Fruit fly (Drosophila melanogaster) whole organism, adult: Measurements from ENCODE around the gene CG10996.
A peak's percentile ranks its signal among the peaks of the same experiment; 100 is the strongest.

Experiments
- CG11617 ChIP-seq: fragments of 200-800 bp; sonication (Bioruptor generic); optimal IDR thresholded peaks from 2 replicates; lab custom pipeline; 2017; ENCODE audit warnings: mild to moderate bottlenecking, missing biosample characterization, missing genetic modification reagents, missing genetic modification characterization
- CG12768 ChIP-seq: fragments of 200-800 bp; sonication (Bioruptor generic); optimal IDR thresholded peaks from 2 replicates; lab custom pipeline; 2017; ENCODE audit warnings: missing biosample characterization, missing genetic modification characterization, mild to moderate bottlenecking, moderate library complexity, missing genetic modification reagents
- CG14711 ChIP-seq: fragments of 200-800 bp; sonication (Bioruptor generic); optimal IDR thresholded peaks from 2 replicates; lab custom pipeline; 2018; ENCODE audit warnings: missing biosample characterization, mild to moderate bottlenecking, missing genetic modification characterization, moderate library complexity
- CG1620 ChIP-seq: fragments of 200-800 bp; sonication (Bioruptor generic); optimal IDR thresholded peaks from 2 replicates; lab custom pipeline; 2016; ENCODE audit warnings: missing biosample characterization, missing genetic modification characterization
- CG33017 ChIP-seq: fragments of 200-800 bp; sonication (Bioruptor generic); optimal IDR thresholded peaks from 2 replicates; lab custom pipeline; 2018; ENCODE audit warnings: missing biosample characterization, mild to moderate bottlenecking, missing genetic modification characterization, moderate library complexity
- CG5204 ChIP-seq: fragments of 200-800 bp; sonication (Bioruptor generic); optimal IDR thresholded peaks from 2 replicates; lab custom pipeline; 2016; ENCODE audit warnings: missing biosample characterization, missing genetic modification characterization
- CG7045 ChIP-seq: fragments of 200-800 bp; sonication (Bioruptor generic); optimal IDR thresholded peaks from 2 replicates; lab custom pipeline; 2017; ENCODE audit warnings: missing biosample characterization, mild to moderate bottlenecking, missing genetic modification characterization
- CG7101 ChIP-seq: fragments of 200-800 bp; sonication (Bioruptor generic); optimal IDR thresholded peaks from 2 replicates; lab custom pipeline; 2018; ENCODE audit warnings: missing biosample characterization, mild to moderate bottlenecking, missing genetic modification characterization, moderate library complexity
- Clk ChIP-seq: fragments of 200-800 bp; sonication (Bioruptor generic); optimal IDR thresholded peaks from 2 replicates; lab custom pipeline; 2017; ENCODE audit warnings: missing biosample characterization, missing genetic modification characterization
- Crg-1 ChIP-seq: fragments of 200-800 bp; sonication (Bioruptor generic); optimal IDR thresholded peaks from 2 replicates; lab custom pipeline; 2016; ENCODE audit warnings: missing biosample characterization, missing genetic modification characterization
- Hr96 ChIP-seq: fragments of 200-800 bp; sonication (Bioruptor generic); optimal IDR thresholded peaks from 2 replicates; lab custom pipeline; 2016; ENCODE audit warnings: missing biosample characterization, missing genetic modification characterization
- Mnt ChIP-seq: fragments of 200-800 bp; sonication (Bioruptor generic); optimal IDR thresholded peaks from 2 replicates; lab custom pipeline; 2016; ENCODE audit warnings: missing biosample characterization, mild to moderate bottlenecking, missing genetic modification characterization
- bab1 ChIP-seq: fragments of 200-800 bp; sonication (Bioruptor generic); optimal IDR thresholded peaks from 3 replicates; lab custom pipeline; 2019; ENCODE audit warnings: missing biosample characterization, mild to moderate bottlenecking, missing genetic modification characterization, moderate library complexity
- cic ChIP-seq: fragments of 200-800 bp; sonication (Bioruptor generic); optimal IDR thresholded peaks from 2 replicates; lab custom pipeline; 2017; ENCODE audit warnings: missing biosample characterization, mild to moderate bottlenecking, missing genetic modification characterization, moderate library complexity
- cnc ChIP-seq, 2 experiments: fragments of >200 bp; optimal IDR thresholded peaks; 2 replicates each; lab custom pipeline; 2017
- kay ChIP-seq: fragments of 200-800 bp; sonication (Bioruptor generic); peaks from one replicate; lab custom pipeline; 2016; ENCODE audit warnings: missing biosample characterization, missing genetic modification characterization, borderline replicate concordance
- ovo ChIP-seq: fragments of 200-800 bp; sonication (Bioruptor generic); optimal IDR thresholded peaks from 2 replicates; lab custom pipeline; 2016; ENCODE audit warnings: missing biosample characterization, missing genetic modification characterization
- pad ChIP-seq: fragments of 200-800 bp; sonication (Bioruptor generic); optimal IDR thresholded peaks from 3 replicates; lab custom pipeline; 2017; ENCODE audit warnings: missing biosample characterization, missing genetic modification characterization, mild to moderate bottlenecking, moderate library complexity, missing genetic modification reagents
- tj ChIP-seq: fragments of 200-800 bp; sonication (Bioruptor generic); optimal IDR thresholded peaks from 3 replicates; lab custom pipeline; 2017; ENCODE audit warnings: missing biosample characterization, mild to moderate bottlenecking, missing genetic modification characterization, moderate library complexity
- toe ChIP-seq: fragments of 200-800 bp; sonication (Bioruptor generic); optimal IDR thresholded peaks from 2 replicates; lab custom pipeline; 2016; ENCODE audit warnings: missing biosample characterization, missing genetic modification characterization

Gene CG10996

DNA sequence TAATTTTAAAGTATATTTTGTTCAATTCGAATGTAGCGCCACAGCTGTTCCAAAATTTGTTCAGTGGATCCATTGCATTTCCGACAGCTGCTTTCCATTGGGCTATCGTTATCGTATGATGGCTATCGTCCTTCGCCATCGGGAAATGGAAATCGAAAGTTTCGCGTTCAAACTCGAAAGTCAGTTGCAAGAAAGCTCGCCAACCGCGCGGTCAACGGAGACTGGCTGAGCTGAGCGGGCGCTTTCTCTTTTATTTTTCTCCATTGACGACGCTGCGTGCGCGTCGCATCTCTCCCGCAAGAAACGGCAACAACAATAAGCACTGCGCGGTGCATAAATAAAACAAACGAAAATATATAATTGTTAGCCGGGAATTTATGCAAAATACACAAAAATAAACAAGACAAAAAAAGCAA lies 13.9 kb downstream of the CG10996 start, which contains the start of gene inaE:
Gene inaE (plus strand): TSS at position 181 of the 416 bp plus-strand sequence.
- peak; percentile 25 for TF ChIP-seq CG1620 (GFP tag; lab: Kevin White, UChicago)
- no peak for TF ChIP-seq cnc (optimal IDR thresholded peaks at IDR 0.05; lab: Kevin White, UChicago)
- peak; percentile 50 for TF ChIP-seq Mnt (GFP tag; lab: Kevin White, UChicago)
- TF ChIP-seq CG5204 (GFP tag; lab: Kevin White, UChicago), result no peak
- peak; percentile 27 for TF ChIP-seq CG14711 (tag; lab: Kevin White, UChicago)
- peak; percentile 25 for TF ChIP-seq pad
- TF ChIP-seq bab1 (GFP tag; lab: Kevin White, UChicago), result peak; percentile 23
- peak; percentile 34 for TF ChIP-seq cic (GFP tag; lab: Kevin White, UChicago)
- no peak for TF ChIP-seq kay
- peak; percentile 28 for TF ChIP-seq CG7101 (tag; lab: Kevin White, UChicago)
- TF ChIP-seq CG11617, result no peak
- peak; percentile 89 for TF ChIP-seq tj (GFP tag; lab: Kevin White, UChicago)

DNA sequence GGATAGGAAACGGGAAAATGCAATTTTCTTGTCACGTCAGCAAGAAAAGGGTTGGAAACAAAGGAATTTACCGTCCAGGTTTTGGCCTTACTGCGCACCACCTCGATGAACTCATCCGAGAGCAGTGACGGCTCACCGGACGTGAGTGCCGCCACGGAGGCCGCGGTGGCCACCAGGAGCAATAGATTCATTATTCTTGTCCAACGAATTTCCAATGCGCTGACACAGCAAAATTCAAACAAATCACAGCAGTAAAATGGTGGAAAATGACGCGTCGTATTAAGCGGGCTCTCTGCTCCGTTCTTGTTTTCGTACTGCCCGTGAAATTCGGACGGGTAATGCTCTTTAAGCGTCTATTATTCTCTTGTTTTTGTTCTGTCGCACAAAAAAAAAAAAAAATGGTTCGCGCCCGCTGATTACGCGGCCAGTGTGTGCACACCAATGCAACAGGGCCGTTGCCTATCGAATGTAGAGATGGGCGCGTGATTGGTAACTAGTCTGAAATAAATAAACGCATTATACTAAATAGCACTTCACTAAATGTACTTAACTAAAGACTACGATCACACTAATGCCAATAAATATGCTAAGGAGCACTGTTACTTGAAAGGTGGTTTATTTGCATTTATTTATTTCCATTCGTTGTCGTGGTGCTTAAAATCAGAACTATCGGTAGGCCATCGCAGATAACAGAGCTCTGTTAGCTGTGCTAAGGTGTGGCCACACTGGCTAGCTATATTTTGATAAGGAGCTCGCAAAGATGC lies 15.5 kb downstream of the CG10996 start, which contains the start of the genes CtsB and amrt:
Gene CtsB (minus strand): TSS at position 432 of the 764 bp plus-strand sequence.
Gene amrt (plus strand): TSS at position 721 of the 764 bp plus-strand sequence.
- TF ChIP-seq CG5204 (GFP tag; lab: Kevin White, UChicago) (peak; percentile 57), pad (peak; percentile 58), Mnt (GFP tag; lab: Kevin White, UChicago) (peak; percentile 70), CG1620 (GFP tag; lab: Kevin White, UChicago) (peak; percentile 78), kay (no peak), CG7101 (tag; lab: Kevin White, UChicago) (peak; percentile 75), CG11617 (peak; percentile 94), Hr96 (GFP tag; lab: Kevin White, UChicago) (peak; percentile 90), bab1 (GFP tag; lab: Kevin White, UChicago) (peak; percentile 89), cic (GFP tag; lab: Kevin White, UChicago) (peak; percentile 75), cnc (optimal IDR thresholded peaks at IDR 0.05; lab: Kevin White, UChicago) (peak; percentile 58 to 74), CG14711 (tag; lab: Kevin White, UChicago) (peak; percentile 44), toe (peak; percentile 76), CG7045 (peak; percentile 60), CG12768 (GFP tag; lab: Kevin White, UChicago) (peak; percentile 49), Clk (GFP tag; lab: Kevin White, UChicago) (peak; percentile 2), CG33017 (peak; percentile 32), ovo (GFP tag; lab: Kevin White, UChicago) (peak; percentile 75), tj (GFP tag; lab: Kevin White, UChicago) (peak; percentile 99), Crg-1 (GFP tag; lab: Kevin White, UChicago) (peak; percentile 19)

DNA sequence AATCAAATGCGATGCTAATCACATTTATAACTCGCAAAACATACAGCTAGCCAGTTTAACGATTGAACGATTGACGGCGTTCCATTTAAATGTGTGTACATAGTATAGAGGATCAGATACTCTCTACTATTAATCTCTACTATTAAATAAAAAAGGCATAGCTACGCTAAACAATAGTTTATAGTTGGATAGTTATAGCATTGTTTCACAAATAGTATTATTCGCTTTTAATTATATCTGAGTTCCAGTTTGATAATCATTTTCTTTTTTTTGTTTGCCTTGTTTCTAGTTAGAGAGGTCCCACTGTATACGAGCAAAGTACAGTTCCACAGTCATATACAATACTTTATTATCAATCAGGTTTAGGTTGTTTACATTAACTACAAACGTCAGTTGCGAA lies 17.7 kb downstream of the CG10996 start:
- TF ChIP-seq Crg-1 (GFP tag; lab: Kevin White, UChicago) (no peak), CG7101 (tag; lab: Kevin White, UChicago) (peak; percentile 85), Hr96 (GFP tag; lab: Kevin White, UChicago) (no peak), bab1 (GFP tag; lab: Kevin White, UChicago) (peak; percentile 40), CG12768 (GFP tag; lab: Kevin White, UChicago) (peak; percentile 72), CG5204 (GFP tag; lab: Kevin White, UChicago) (no peak), cnc (optimal IDR thresholded peaks at IDR 0.05; lab: Kevin White, UChicago) (no peak), CG1620 (GFP tag; lab: Kevin White, UChicago) (peak; percentile 25), CG14711 (tag; lab: Kevin White, UChicago) (peak; percentile 75), tj (GFP tag; lab: Kevin White, UChicago) (peak; percentile 56), pad (peak; percentile 26), Mnt (GFP tag; lab: Kevin White, UChicago) (peak; percentile 32), CG7045 (peak; percentile 33), CG33017 (peak; percentile 71), ovo (GFP tag; lab: Kevin White, UChicago) (no peak), cic (GFP tag; lab: Kevin White, UChicago) (peak; percentile 77), CG11617 (peak; percentile 69), kay (peak; percentile 92), Clk (GFP tag; lab: Kevin White, UChicago) (no peak)

DNA sequence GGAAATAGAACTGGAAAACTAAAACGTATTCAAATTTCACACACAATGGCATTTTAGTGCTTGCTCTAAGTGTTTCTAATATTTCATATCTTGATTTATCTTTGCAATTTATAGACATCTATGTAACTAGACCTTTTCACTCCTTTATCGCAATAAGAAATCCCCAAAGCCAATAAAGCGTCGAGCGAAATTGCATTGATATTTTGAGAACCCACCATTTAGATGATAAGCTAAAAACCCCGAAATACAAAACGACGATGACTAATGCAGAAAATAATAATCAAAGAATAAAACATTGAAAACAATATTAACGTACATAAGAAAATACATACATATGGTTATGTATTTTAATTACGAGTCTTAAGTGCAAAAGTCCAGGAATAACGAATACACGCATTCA lies 18.9 kb downstream of the CG10996 start:
- no peak for TF ChIP-seq toe
- TF ChIP-seq kay, result peak; percentile 39
- no peak for TF ChIP-seq ovo (GFP tag; lab: Kevin White, UChicago)
- no peak for TF ChIP-seq pad

dm6 chrX:13770768-13771167 lies 26.7 kb downstream of the CG10996 start:
- TF ChIP-seq CG33017 (no peak), tj (GFP tag; lab: Kevin White, UChicago) (peak; percentile 91)

- TF ChIP-seq tj (GFP tag; lab: Kevin White, UChicago) (peak; percentile 92), CG11617 (no peak)
These were observed 30.9 kb downstream of the CG10996 start for dm6 chrX:13766495-13766894.
